Fruit fly (Drosophila melanogaster) whole organism, embryonic: Measurements from ENCODE around the gene CG14017.

Experiments used
- Adf1 ChIP-seq: fragments of 200-800 bp; sonication (Bioruptor generic); IDR thresholded peaks from 2 replicates; pipeline ENCODE4 v1.3.6; 2022; ENCODE audit warnings: missing biosample characterization, missing genetic modification characterization
- Atf6 ChIP-seq: fragments of 200-800 bp; sonication (Bioruptor generic); IDR thresholded peaks from 2 replicates; pipeline ENCODE4 v1.3.6; 2022; ENCODE audit warnings: missing biosample characterization, missing genetic modification characterization
- Blimp-1 ChIP-seq: fragments of 200-800 bp; sonication (Bioruptor generic); optimal IDR thresholded peaks from 3 replicates; lab custom pipeline; 2018; ENCODE audit warnings: missing biosample characterization, missing genetic modification characterization, mild to moderate bottlenecking, moderate library complexity, missing genetic modification reagents
- Bteb2 ChIP-seq: fragments of 200-800 bp; sonication (Bioruptor generic); optimal IDR thresholded peaks from 2 replicates; lab custom pipeline; 2016; ENCODE audit warnings: missing biosample characterization, missing genetic modification characterization
- CG10267 ChIP-seq: fragments of 200-800 bp; sonication (Bioruptor generic); optimal IDR thresholded peaks from 2 replicates; lab custom pipeline; 2018; ENCODE audit warnings: missing biosample characterization, mild to moderate bottlenecking, missing genetic modification characterization, moderate library complexity
- CG11504 ChIP-seq: fragments of 200-800 bp; sonication (Bioruptor generic); optimal IDR thresholded peaks from 3 replicates; lab custom pipeline; 2019; ENCODE audit warnings: missing biosample characterization, mild to moderate bottlenecking, missing genetic modification characterization, moderate library complexity
- CG11696 ChIP-seq: fragments of 200-800 bp; sonication (Bioruptor generic); IDR thresholded peaks from 2 replicates; pipeline ENCODE4 v1.3.6; 2022; ENCODE audit warnings: missing biosample characterization, missing genetic modification characterization
- CG11723 ChIP-seq: fragments of 200-800 bp; sonication (Bioruptor generic); optimal IDR thresholded peaks from 2 replicates; lab custom pipeline; 2017; ENCODE audit warnings: missing biosample characterization, mild to moderate bottlenecking, missing genetic modification characterization
- CG12769 ChIP-seq: fragments of 200-800 bp; sonication (Bioruptor generic); optimal IDR thresholded peaks from 2 replicates; lab custom pipeline; 2019; ENCODE audit warnings: missing biosample characterization, mild to moderate bottlenecking, missing genetic modification characterization, moderate library complexity
- CG1529 ChIP-seq: fragments of 200-800 bp; sonication (Bioruptor generic); optimal IDR thresholded peaks from 3 replicates; lab custom pipeline; 2018; ENCODE audit warnings: missing biosample characterization, missing genetic modification characterization
- CG17612 ChIP-seq: fragments of 200-800 bp; sonication (Bioruptor generic); IDR thresholded peaks from 2 replicates; pipeline ENCODE4 v1.3.6; 2022; ENCODE audit warnings: missing biosample characterization, missing genetic modification characterization
- CG4328 ChIP-seq: fragments of 200-800 bp; sonication (Bioruptor generic); optimal IDR thresholded peaks from 3 replicates; lab custom pipeline; 2017; ENCODE audit warnings: missing biosample characterization, missing genetic modification reagents, missing genetic modification characterization
- CG4820 ChIP-seq: fragments of 200-800 bp; sonication (Bioruptor generic); optimal IDR thresholded peaks from 3 replicates; lab custom pipeline; 2016; ENCODE audit warnings: missing biosample characterization, missing genetic modification characterization
- CG6765 ChIP-seq: fragments of 200-800 bp; sonication (Bioruptor generic); optimal IDR thresholded peaks from 3 replicates; lab custom pipeline; 2017; ENCODE audit warnings: missing biosample characterization, mild to moderate bottlenecking, missing genetic modification characterization
- CG7928 ChIP-seq: fragments of 200-800 bp; sonication (Bioruptor generic); optimal IDR thresholded peaks from 2 replicates; lab custom pipeline; 2017; ENCODE audit warnings: missing biosample characterization, mild to moderate bottlenecking, missing genetic modification characterization
- CG8089 ChIP-seq: fragments of 200-800 bp; sonication (Bioruptor generic); optimal IDR thresholded peaks from 3 replicates; lab custom pipeline; 2016; ENCODE audit warnings: missing biosample characterization, missing genetic modification characterization
- CG8359 ChIP-seq: fragments of 200-800 bp; sonication (Bioruptor generic); optimal IDR thresholded peaks from 2 replicates; lab custom pipeline; 2017; ENCODE audit warnings: missing biosample characterization, mild to moderate bottlenecking, missing genetic modification characterization, borderline replicate concordance
- CG9876 ChIP-seq: fragments of 200-800 bp; sonication (Bioruptor generic); optimal IDR thresholded peaks from 2 replicates; lab custom pipeline; 2016; ENCODE audit warnings: missing biosample characterization, missing genetic modification characterization
- Dbx ChIP-seq: fragments of 200-800 bp; sonication (Bioruptor generic); IDR thresholded peaks from 3 replicates; pipeline ENCODE4 v1.3.6; 2022; ENCODE audit warnings: missing biosample characterization, missing genetic modification characterization
- Drgx ChIP-seq: fragments of 200-800 bp; sonication (Bioruptor generic); IDR thresholded peaks from 2 replicates; pipeline ENCODE4 v1.3.6; 2022; ENCODE audit warnings: missing biosample characterization, missing genetic modification characterization
- E2f1 ChIP-seq: fragments of 200-800 bp; sonication (Bioruptor generic); IDR thresholded peaks from 2 replicates; pipeline ENCODE4 v1.3.6; 2022; ENCODE audit warnings: missing biosample characterization, missing genetic modification characterization
- H15 ChIP-seq: fragments of 200-800 bp; sonication (Bioruptor generic); IDR thresholded peaks from 3 replicates; pipeline ENCODE4 v1.3.6; 2022; ENCODE audit warnings: missing biosample characterization, missing genetic modification characterization
- MBD-R2 ChIP-seq: fragments of 200-800 bp; sonication (Bioruptor generic); IDR thresholded peaks from 2 replicates; pipeline ENCODE4 v1.3.6; 2022; ENCODE audit warnings: missing biosample characterization, missing genetic modification characterization
- Myb ChIP-seq: fragments of 200-800 bp; sonication (Bioruptor generic); optimal IDR thresholded peaks from 2 replicates; lab custom pipeline; 2016; ENCODE audit warnings: missing biosample characterization, missing genetic modification characterization
- Nf-YA ChIP-seq: fragments of 200-800 bp; sonication (Bioruptor generic); IDR thresholded peaks from 2 replicates; pipeline ENCODE4 v1.3.6; 2022; ENCODE audit warnings: missing biosample characterization, missing genetic modification characterization
- NfI ChIP-seq: fragments of 200-800 bp; sonication (Bioruptor generic); optimal IDR thresholded peaks from 3 replicates; lab custom pipeline; 2018; ENCODE audit warnings: missing biosample characterization, mild to moderate bottlenecking, missing genetic modification characterization, moderate library complexity
- Oli ChIP-seq: fragments of 200-800 bp; sonication (Bioruptor generic); optimal IDR thresholded peaks from 2 replicates; lab custom pipeline; 2018; ENCODE audit warnings: missing biosample characterization, mild to moderate bottlenecking, missing genetic modification characterization, moderate library complexity
- Opbp ChIP-seq: fragments of 200-800 bp; sonication (Bioruptor generic); IDR thresholded peaks from 3 replicates; pipeline ENCODE4 v1.3.6; 2022; ENCODE audit warnings: missing biosample characterization, missing genetic modification characterization; ENCODE audit not compliant: partially characterized antibody
- PHDP ChIP-seq: fragments of 200-800 bp; sonication (Bioruptor generic); optimal IDR thresholded peaks from 3 replicates; lab custom pipeline; 2018; ENCODE audit warnings: missing biosample characterization, mild to moderate bottlenecking, missing genetic modification characterization, moderate library complexity
- Pdp1 ChIP-seq, 2 experiments: fragments of 200-800 bp; sonication (Bioruptor generic); optimal IDR thresholded peaks; 3 replicates each; lab custom pipeline; 2016; ENCODE audit warnings: missing biosample characterization in 2 of 2, missing genetic modification characterization in 2 of 2, mild to moderate bottlenecking in 1 of 2, moderate library complexity in 1 of 2
- Scr ChIP-seq: fragments of 200-800 bp; sonication (Bioruptor generic); IDR thresholded peaks from 2 replicates; pipeline ENCODE4 v1.3.6; 2022; ENCODE audit warnings: missing biosample characterization, missing genetic modification characterization; ENCODE audit not compliant: partially characterized antibody
- Spps ChIP-seq: fragments of 200-800 bp; sonication (Bioruptor generic); optimal IDR thresholded peaks from 2 replicates; lab custom pipeline; 2018; ENCODE audit warnings: missing biosample characterization, mild to moderate bottlenecking, missing genetic modification characterization
- Xrp1 ChIP-seq: fragments of 200-800 bp; sonication (Bioruptor generic); IDR thresholded peaks from 2 replicates; pipeline ENCODE4 v1.3.6; 2022; ENCODE audit warnings: missing biosample characterization, missing genetic modification characterization
- ap ChIP-seq: fragments of 200-800 bp; sonication (Bioruptor generic); IDR thresholded peaks from 2 replicates; pipeline ENCODE4 v1.3.6; 2022; ENCODE audit warnings: missing biosample characterization, missing genetic modification characterization
- ase ChIP-seq: fragments of 200-800 bp; sonication (Bioruptor generic); IDR thresholded peaks from 3 replicates; pipeline ENCODE4 v1.3.6; 2022; ENCODE audit warnings: missing biosample characterization, missing genetic modification characterization
- ash1 ChIP-seq: fragments of 200-800 bp; sonication (Bioruptor generic); optimal IDR thresholded peaks from 2 replicates; lab custom pipeline; 2018; ENCODE audit warnings: missing biosample characterization, mild to moderate bottlenecking, missing genetic modification characterization
- ato ChIP-seq: fragments of 200-800 bp; sonication (Bioruptor generic); IDR thresholded peaks from 2 replicates; pipeline ENCODE4 v1.3.6; 2022; ENCODE audit warnings: missing biosample characterization, missing genetic modification characterization; ENCODE audit not compliant: partially characterized antibody
- br ChIP-seq: fragments of >200 bp; optimal IDR thresholded peaks from 2 replicates; lab custom pipeline; 2017
- dan ChIP-seq: fragments of 200-800 bp; sonication (Bioruptor generic); IDR thresholded peaks from 2 replicates; pipeline ENCODE4 v1.3.6; 2022; ENCODE audit warnings: missing biosample characterization, missing genetic modification characterization
- fru ChIP-seq: fragments of >200 bp; optimal IDR thresholded peaks from 2 replicates; lab custom pipeline; 2017
- fu2 ChIP-seq: fragments of 200-800 bp; sonication (Bioruptor generic); optimal IDR thresholded peaks from 2 replicates; lab custom pipeline; 2016; ENCODE audit warnings: missing biosample characterization, missing genetic modification characterization
- grn ChIP-seq: fragments of 200-800 bp; sonication (Bioruptor generic); optimal IDR thresholded peaks from 3 replicates; lab custom pipeline; 2017; ENCODE audit warnings: missing biosample characterization, missing genetic modification characterization
- gro ChIP-seq: fragments of 200-800 bp; sonication (Bioruptor generic); optimal IDR thresholded peaks from 2 replicates; lab custom pipeline; 2016; ENCODE audit warnings: missing biosample characterization, missing genetic modification characterization
- jigr1 ChIP-seq: fragments of 200-800 bp; sonication (Bioruptor generic); IDR thresholded peaks from 3 replicates; pipeline ENCODE4 v1.3.6; 2022; ENCODE audit warnings: missing biosample characterization, missing genetic modification characterization
- jing ChIP-seq: fragments of 200-800 bp; sonication (Bioruptor generic); optimal IDR thresholded peaks from 2 replicates; lab custom pipeline; 2018; ENCODE audit warnings: missing biosample characterization, mild to moderate bottlenecking, missing genetic modification characterization
- mirr ChIP-seq: fragments of 200-800 bp; sonication (Bioruptor generic); optimal IDR thresholded peaks from 3 replicates; lab custom pipeline; 2018; ENCODE audit warnings: missing biosample characterization, mild to moderate bottlenecking, missing genetic modification characterization
- nom ChIP-seq: fragments of 200-800 bp; sonication (Bioruptor generic); optimal IDR thresholded peaks from 2 replicates; lab custom pipeline; 2017; ENCODE audit warnings: missing biosample characterization, missing genetic modification characterization, mild to moderate bottlenecking, moderate library complexity, missing genetic modification reagents
- psq ChIP-seq: fragments of 200-800 bp; sonication (Bioruptor generic); optimal IDR thresholded peaks from 2 replicates; lab custom pipeline; 2017; ENCODE audit warnings: missing biosample characterization, missing genetic modification characterization
- run ChIP-seq: fragments of 200-800 bp; sonication (Bioruptor generic); optimal IDR thresholded peaks from 3 replicates; lab custom pipeline; 2018; ENCODE audit warnings: missing biosample characterization, mild to moderate bottlenecking, missing genetic modification characterization
- sens-2 ChIP-seq: fragments of 200-800 bp; sonication (Bioruptor generic); IDR thresholded peaks from 2 replicates; pipeline ENCODE4 v1.3.6; 2022; ENCODE audit warnings: missing biosample characterization, missing genetic modification characterization
- slp2 ChIP-seq: fragments of 200-800 bp; sonication (Bioruptor generic); optimal IDR thresholded peaks from 2 replicates; lab custom pipeline; 2016; ENCODE audit warnings: missing biosample characterization, missing genetic modification characterization
- tio ChIP-seq: fragments of 200-800 bp; sonication (Bioruptor generic); optimal IDR thresholded peaks from 2 replicates; lab custom pipeline; 2017; ENCODE audit warnings: missing biosample characterization, missing genetic modification characterization, inconsistent platforms
- usp ChIP-seq: fragments of >200 bp; optimal IDR thresholded peaks from 2 replicates; lab custom pipeline; 2017; ENCODE audit warnings: missing biosample characterization, missing genetic modification characterization
- yki ChIP-seq: fragments of >200 bp; optimal IDR thresholded peaks from 3 replicates; lab custom pipeline; 2018

Gene CG14017

DNA sequence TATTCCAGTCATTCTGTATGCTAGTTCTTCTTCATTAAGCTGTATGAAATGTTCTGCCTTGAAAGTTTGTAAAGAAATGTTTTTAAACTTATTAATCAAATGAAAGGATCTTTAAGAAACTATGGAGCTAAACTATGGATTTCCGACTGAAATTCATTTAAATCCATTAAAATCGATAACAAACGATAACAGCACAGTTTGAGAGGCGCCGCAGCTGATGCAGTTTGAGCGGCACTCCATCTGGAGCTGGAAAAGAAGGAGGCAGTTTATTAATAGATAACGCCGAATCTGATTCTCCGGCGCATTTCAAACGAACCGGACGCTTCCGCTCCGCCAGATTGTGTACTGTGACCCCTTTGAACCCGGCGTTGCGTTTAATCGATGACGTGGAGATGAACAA, 25.8 kb upstream of the CG14017 start, which contains the start of gene CG31915 (continued):
- TF ChIP-seq ato (GFP tag; lab: Robert Waterston, UW) (peak; percentile 84), grn (GFP tag; lab: Kevin White, UChicago) (no peak), Spps (no peak), Dbx (no peak), mirr (GFP tag; lab: Kevin White, UChicago) (no peak), yki (lab: Kevin White, UChicago) (no peak), jigr1 (GFP tag; lab: Robert Waterston, UW) (no peak), Pdp1 (GFP tag; optimal IDR thresholded peaks at IDR 0.05; lab: Kevin White, UChicago) (no peak), Blimp-1 (GFP tag; lab: Kevin White, UChicago) (no peak), Adf1 (GFP tag; lab: Robert Waterston, UW) (no peak), CG10267 (tag; lab: Kevin White, UChicago) (no peak), CG11504 (tag; lab: Kevin White, UChicago) (no peak), E2f1 (GFP tag; lab: Robert Waterston, UW) (no peak), dan (GFP tag; lab: Robert Waterston, UW) (no peak), CG8359 (GFP tag; lab: Kevin White, UChicago) (no peak), ap (no peak), Bteb2 (GFP tag; lab: Kevin White, UChicago) (no peak), br (no peak), PHDP (tag; lab: Kevin White, UChicago) (no peak), tio (GFP tag; lab: Kevin White, UChicago) (no peak), CG1529 (GFP tag; lab: Kevin White, UChicago) (no peak), Nf-YA (GFP tag; lab: Robert Waterston, UW) (no peak), Scr (GFP tag; lab: Robert Waterston, UW) (peak; percentile 67), CG12769 (tag; lab: Kevin White, UChicago) (no peak), CG17612 (GFP tag; lab: Robert Waterston, UW) (no peak), Xrp1 (GFP tag; lab: Robert Waterston, UW) (no peak), usp (GFP tag; lab: Kevin White, UChicago) (no peak), H15 (GFP tag; lab: Robert Waterston, UW) (no peak), CG11696 (GFP tag; lab: Robert Waterston, UW) (no peak), slp2 (GFP tag; lab: Kevin White, UChicago) (no peak), CG11723 (GFP tag; lab: Kevin White, UChicago) (no peak), psq (GFP tag; lab: Kevin White, UChicago) (no peak), Drgx (no peak), CG4820 (GFP tag; lab: Kevin White, UChicago) (no peak), ase (GFP tag; lab: Robert Waterston, UW) (no peak), CG6765 (GFP tag; lab: Kevin White, UChicago) (no peak), nom (GFP tag; lab: Kevin White, UChicago) (no peak), CG8089 (no peak), NfI (no peak), CG4328 (GFP tag; lab: Kevin White, UChicago) (no peak), Opbp (GFP tag; lab: Robert Waterston, UW) (peak; percentile 75), Oli (no peak), sens-2 (GFP tag; lab: Robert Waterston, UW) (no peak), gro (GFP tag; lab: Kevin White, UChicago) (no peak), Myb (peak; percentile 64), ash1 (GFP tag; lab: Kevin White, UChicago) (no peak), CG9876 (GFP tag; lab: Kevin White, UChicago) (no peak), CG7928 (GFP tag; lab: Kevin White, UChicago) (no peak), fru (no peak), fu2 (GFP tag; lab: Kevin White, UChicago) (no peak), MBD-R2 (GFP tag; lab: Robert Waterston, UW) (peak; percentile 82), run (no peak), Atf6 (no peak), jing (no peak)
